Fruit fly (Drosophila melanogaster) whole organism, pupa: ENCODE measurements around the gene CG31928.

Source experiments
- CG10348 ChIP-seq: fragments of 200-800 bp; sonication (Bioruptor generic); IDR thresholded peaks from 2 replicates; pipeline ENCODE4 v1.3.6; 2022; ENCODE audit warnings: missing biosample characterization, missing genetic modification characterization
- CG14655 ChIP-seq: fragments of 200-800 bp; sonication (Bioruptor generic); optimal IDR thresholded peaks from 3 replicates; lab custom pipeline; 2017; ENCODE audit warnings: mild to moderate bottlenecking, missing biosample characterization, missing genetic modification reagents, missing genetic modification characterization
- EcR ChIP-seq: fragments of 200-800 bp; sonication (Bioruptor generic); optimal IDR thresholded peaks from 3 replicates; lab custom pipeline; 2019; ENCODE audit warnings: missing biosample characterization, missing genetic modification characterization, mild to moderate bottlenecking, moderate library complexity, missing genetic modification reagents
- Ets98B ChIP-seq: fragments of 200-800 bp; sonication (Bioruptor generic); IDR thresholded peaks from 2 replicates; pipeline ENCODE4 v1.3.6; 2022; ENCODE audit warnings: missing biosample characterization, missing genetic modification characterization

DNA sequence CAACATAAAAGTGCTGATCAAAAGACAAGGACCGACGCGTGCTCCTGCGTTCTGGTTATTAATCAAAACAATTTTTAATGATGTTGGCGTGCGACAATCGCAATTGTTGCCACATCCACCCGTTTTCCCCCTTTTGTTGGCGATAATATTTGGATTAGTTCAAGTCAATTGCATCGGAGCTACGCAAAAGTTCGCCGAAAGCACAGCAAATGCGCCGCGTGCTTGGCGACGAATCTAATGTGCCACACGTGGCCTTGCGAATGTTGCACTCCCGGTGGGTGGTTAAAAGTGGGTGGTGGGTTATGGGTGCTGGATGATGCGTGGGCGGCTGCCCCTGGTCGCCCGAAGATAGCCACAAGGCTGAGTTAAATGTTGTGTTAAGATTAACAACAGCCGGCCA is 44.4 kb upstream of the CG31928 start:
- no peak for TF ChIP-seq CG14655 (GFP tag; lab: Kevin White, UChicago)
- TF ChIP-seq Ets98B (GFP tag; lab: Robert Waterston, UW) = no peak
- no peak for TF ChIP-seq EcR (GFP tag; lab: Kevin White, UChicago)
- TF ChIP-seq CG10348 = no peak
